Worm (Caenorhabditis elegans) whole organism, midembryonic: ENCODE results near the gene mrck-1.

ENCODE experiments used
- T22C8.4 ChIP-seq: fragments of 200-800 bp; sonication (Bioruptor generic); IDR thresholded peaks from 2 replicates; pipeline ENCODE4 v1.3.6; 2022; ENCODE audit warnings: missing genetic modification characterization, missing compliant biosample characterization
- cog-1 ChIP-seq: sonication (generic microtip); optimal IDR thresholded peaks from 2 replicates; lab custom pipeline; 2016; ENCODE audit warnings: missing genetic modification characterization, missing compliant biosample characterization
- flt-1 ChIP-seq: fragments of 200-800 bp; sonication (Bioruptor generic); IDR thresholded peaks from 2 replicates; pipeline ENCODE4 v1.3.6; 2022; ENCODE audit warnings: missing genetic modification characterization, missing compliant biosample characterization
- klf-2 ChIP-seq: fragments of 200-800 bp; sonication (Bioruptor generic); conservative IDR thresholded peaks from 2 replicates; pipeline ENCODE4 v1.3.6; 2022; ENCODE audit warnings: missing genetic modification reagents, missing genetic modification characterization, missing compliant biosample characterization
- med-1 ChIP-seq: sonication (generic microtip); optimal IDR thresholded peaks from 2 replicates; lab custom pipeline; 2017; ENCODE audit warnings: missing genetic modification characterization, mild to moderate bottlenecking, missing compliant biosample characterization, antibody characterized with exemption, missing genetic modification reagents; ENCODE audit not compliant: insufficient read depth
- ref-1 ChIP-seq: fragments of 200-800 bp; sonication (Bioruptor generic); conservative IDR thresholded peaks from 2 replicates; pipeline ENCODE4 v1.3.6; 2022; ENCODE audit warnings: missing genetic modification reagents, missing genetic modification characterization, missing compliant biosample characterization
- tab-1 ChIP-seq: fragments of 200-800 bp; sonication (Bioruptor generic); IDR thresholded peaks from 2 replicates; pipeline ENCODE4 v1.3.6; 2022; ENCODE audit warnings: missing genetic modification characterization, missing compliant biosample characterization
- ztf-23 ChIP-seq: fragments of 200-800 bp; sonication (Bioruptor generic); IDR thresholded peaks from 2 replicates; pipeline ENCODE4 v1.3.6; 2022; ENCODE audit warnings: missing genetic modification reagents, missing genetic modification characterization, missing compliant biosample characterization
- ztf-29 ChIP-seq: fragments of 200-800 bp; sonication (Bioruptor generic); IDR thresholded peaks from 2 replicates; pipeline ENCODE4 v1.3.6; 2022; ENCODE audit warnings: missing genetic modification reagents, missing genetic modification characterization, missing compliant biosample characterization

mrck-1 gene

DNA sequence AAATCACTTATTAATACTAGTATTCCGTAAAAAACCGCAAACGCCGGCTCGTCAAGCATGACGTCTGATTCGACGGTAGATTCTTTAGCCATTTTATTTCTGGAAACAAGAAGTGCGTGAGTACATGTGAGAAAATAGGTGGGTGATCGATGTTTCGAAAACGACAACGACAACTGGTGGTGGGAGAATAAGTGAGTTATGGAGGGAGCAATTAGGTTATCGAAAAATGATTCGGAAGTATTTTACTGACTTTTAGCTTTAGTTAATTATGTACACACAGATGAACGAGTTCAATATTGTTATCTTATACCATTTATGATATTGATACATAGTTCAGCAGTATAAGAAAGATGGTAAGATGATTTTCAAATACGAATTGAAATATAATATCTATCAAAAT, 19.3 kb upstream of the mrck-1 start, which contains the start of gene srn-1:
Gene srn-1 (minus strand): TSS at position 101 of the 400 bp plus-strand sequence.
- TF ChIP-seq flt-1 (GFP tag; lab: Robert Waterston, UW) (no peak), ztf-29 (GFP tag; lab: Robert Waterston, UW) (no peak), T22C8.4 (no peak), tab-1 (GFP tag; lab: Robert Waterston, UW) (no peak), klf-2 (GFP tag; lab: Robert Waterston, UW) (no peak), ztf-23 (GFP tag; lab: Robert Waterston, UW) (no peak), cog-1 (tag; lab: Kevin White, UChicago) (no peak), med-1 (GFP tag; lab: Kevin White, UChicago) (no peak), ref-1 (GFP tag; lab: Robert Waterston, UW) (no peak)

ce11 chrV:6281175-6281574, 14.1 kb upstream of the mrck-1 start, which contains the start of the genes K12B6.4 and spe-49:
K12B6.4 (minus strand) TSS chrV:6281275.
spe-49 (plus strand) TSS chrV:6281359.
- TF ChIP-seq tab-1 (GFP tag; lab: Robert Waterston, UW) (no peak), cog-1 (tag; lab: Kevin White, UChicago) (no peak), klf-2 (GFP tag; lab: Robert Waterston, UW) (no peak), ztf-29 (GFP tag; lab: Robert Waterston, UW) (no peak), ztf-23 (GFP tag; lab: Robert Waterston, UW) (no peak), T22C8.4 (no peak), flt-1 (GFP tag; lab: Robert Waterston, UW) (no peak), ref-1 (GFP tag; lab: Robert Waterston, UW) (no peak), med-1 (GFP tag; lab: Kevin White, UChicago) (no peak)

ce11 chrV:6280067-6280466, 13.0 kb upstream of the mrck-1 start:
- TF ChIP-seq klf-2 (GFP tag; lab: Robert Waterston, UW): no peak

DNA sequence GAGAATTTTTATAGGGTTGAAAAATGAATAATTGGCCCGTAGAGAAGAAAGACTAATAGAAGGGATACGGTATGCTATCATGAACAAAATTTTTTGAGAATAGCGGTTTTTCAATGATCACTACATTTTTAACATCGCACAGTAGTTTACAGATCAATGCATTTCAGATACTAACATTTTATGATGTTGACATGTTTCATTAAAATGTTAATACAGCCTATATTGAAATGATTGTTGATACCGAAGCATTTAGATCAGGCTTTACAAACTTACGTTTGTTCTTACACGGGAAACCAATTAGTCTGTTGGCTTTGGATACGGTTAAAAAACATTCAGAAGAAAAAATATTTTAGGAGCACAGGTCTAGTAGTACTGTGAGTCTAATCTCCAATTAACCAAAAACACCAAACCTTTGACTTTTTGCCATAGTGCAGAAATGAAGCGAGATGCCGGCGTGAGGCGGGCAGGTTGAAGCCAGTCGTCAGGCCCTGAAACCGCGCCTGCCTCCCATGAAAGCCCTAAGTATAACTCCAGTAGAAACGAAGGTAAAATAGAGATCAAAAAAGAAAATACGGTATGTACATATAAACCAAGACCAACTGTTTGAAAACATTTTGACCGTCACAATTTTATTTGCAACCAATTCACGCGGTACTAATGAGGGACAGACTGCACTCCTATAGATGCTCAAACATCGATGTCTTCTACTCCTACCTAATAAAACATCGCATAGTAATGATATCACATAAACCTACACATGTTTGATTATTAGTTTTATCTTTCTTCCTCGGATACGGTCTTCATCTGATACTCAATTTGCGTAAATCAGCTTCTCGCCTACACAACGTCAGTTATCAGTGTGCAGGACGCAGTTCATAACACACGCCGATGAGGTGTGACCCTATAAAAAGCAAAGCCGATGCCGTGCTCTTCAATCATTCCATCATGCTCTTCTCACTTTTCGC, 11.3 kb upstream of the mrck-1 start, which contains the start of gene fil-2:
Gene fil-2 (plus strand): TSS at position 915 of the 965 bp plus-strand sequence.
- TF ChIP-seq ref-1 (GFP tag; lab: Robert Waterston, UW) (no peak), ztf-29 (GFP tag; lab: Robert Waterston, UW) (no peak), klf-2 (GFP tag; lab: Robert Waterston, UW) (no peak), flt-1 (GFP tag; lab: Robert Waterston, UW) (no peak), T22C8.4 (no peak), tab-1 (GFP tag; lab: Robert Waterston, UW) (no peak), med-1 (GFP tag; lab: Kevin White, UChicago) (no peak)

DNA sequence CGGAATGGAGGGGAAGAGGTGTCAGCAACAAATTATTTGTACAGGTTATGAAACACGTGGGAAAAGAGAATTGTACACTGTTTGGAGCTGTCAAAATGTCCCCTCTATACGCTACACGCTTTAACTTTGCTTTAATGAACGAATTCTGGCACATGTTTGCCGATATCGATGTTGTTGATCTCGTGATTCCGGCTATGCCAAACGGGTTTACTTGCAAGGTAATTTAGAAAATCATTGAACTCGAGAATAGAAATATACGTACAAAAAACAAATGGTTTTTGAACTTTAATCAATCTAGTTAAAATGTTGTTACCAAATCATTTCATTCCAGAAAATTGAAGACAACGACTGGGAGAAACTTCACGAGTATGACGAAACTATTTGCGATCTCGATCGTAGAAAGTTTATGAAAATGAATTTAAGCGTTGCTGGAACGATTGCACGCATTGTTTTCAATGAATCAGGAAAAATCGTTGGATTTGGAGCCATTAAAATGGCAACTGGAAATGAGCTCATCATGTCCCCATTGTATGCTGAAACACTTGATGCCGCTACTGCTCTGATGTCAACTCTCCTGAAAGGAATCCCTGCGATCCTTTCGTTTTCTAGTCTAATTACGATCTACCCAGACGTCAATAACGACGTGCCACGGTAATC, 10.2 kb upstream of the mrck-1 start:
- TF ChIP-seq med-1 (GFP tag; lab: Kevin White, UChicago) (no peak), T22C8.4 (no peak), flt-1 (GFP tag; lab: Robert Waterston, UW) (no peak), klf-2 (GFP tag; lab: Robert Waterston, UW) (no peak), ztf-23 (GFP tag; lab: Robert Waterston, UW) (no peak), ref-1 (GFP tag; lab: Robert Waterston, UW) (no peak), ztf-29 (GFP tag; lab: Robert Waterston, UW) (no peak), cog-1 (tag; lab: Kevin White, UChicago) (no peak), tab-1 (GFP tag; lab: Robert Waterston, UW) (no peak)

- TF ChIP-seq ztf-29 (GFP tag; lab: Robert Waterston, UW) (no peak), T22C8.4 (no peak), med-1 (GFP tag; lab: Kevin White, UChicago) (no peak), cog-1 (tag; lab: Kevin White, UChicago) (no peak), klf-2 (GFP tag; lab: Robert Waterston, UW) (no peak), tab-1 (GFP tag; lab: Robert Waterston, UW) (no peak), flt-1 (GFP tag; lab: Robert Waterston, UW) (no peak), ref-1 (GFP tag; lab: Robert Waterston, UW) (no peak), ztf-23 (GFP tag; lab: Robert Waterston, UW) (no peak)
Measured at ce11 chrV:6276205-6276604, 9.1 kb upstream of the mrck-1 start, which contains the start of gene F31F7.1. F31F7.1 (plus strand) TSS chrV:6276439.

ce11 chrV:6275209-6275608, 8.1 kb upstream of the mrck-1 start:
- TF ChIP-seq T22C8.4 (no peak), flt-1 (GFP tag; lab: Robert Waterston, UW) (no peak), ztf-29 (GFP tag; lab: Robert Waterston, UW) (no peak), med-1 (GFP tag; lab: Kevin White, UChicago) (no peak), cog-1 (tag; lab: Kevin White, UChicago) (no peak), ref-1 (GFP tag; lab: Robert Waterston, UW) (no peak), ztf-23 (GFP tag; lab: Robert Waterston, UW) (no peak), klf-2 (GFP tag; lab: Robert Waterston, UW) (no peak), tab-1 (GFP tag; lab: Robert Waterston, UW) (no peak)

DNA sequence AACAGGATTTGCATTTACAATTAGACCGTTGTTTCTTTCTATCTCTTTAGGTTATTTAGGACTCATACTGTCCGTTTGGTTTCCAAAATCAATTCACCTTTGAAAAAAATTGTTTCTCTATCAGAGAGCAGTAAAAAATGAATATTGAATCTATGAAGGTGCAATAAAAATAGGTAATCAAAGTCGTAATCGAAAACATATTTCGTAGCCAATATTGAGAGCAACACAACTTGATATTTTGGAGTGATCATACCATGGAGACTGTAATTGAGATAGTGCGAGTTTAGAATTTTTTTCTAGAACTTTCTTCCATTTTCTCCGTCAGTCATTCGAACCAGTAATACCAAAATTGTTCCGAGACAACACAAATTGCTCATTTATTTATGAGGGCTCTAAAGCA, 3.5 kb upstream of the mrck-1 start, which contains the start of gene F31F7.2:
Gene F31F7.2 (plus strand): TSS at position 301 of the 400 bp plus-strand sequence.
- TF ChIP-seq med-1 (GFP tag; lab: Kevin White, UChicago) (no peak), cog-1 (tag; lab: Kevin White, UChicago) (no peak), klf-2 (GFP tag; lab: Robert Waterston, UW) (no peak), ztf-29 (GFP tag; lab: Robert Waterston, UW) (no peak), T22C8.4 (no peak), ref-1 (GFP tag; lab: Robert Waterston, UW) (no peak), ztf-23 (GFP tag; lab: Robert Waterston, UW) (no peak), tab-1 (GFP tag; lab: Robert Waterston, UW) (no peak), flt-1 (GFP tag; lab: Robert Waterston, UW) (no peak)
